Worm (Caenorhabditis elegans) whole organism, L1 larva: ENCODE measurements around the gene rps-2.

Experiments
- C34B4.2 ChIP-seq: sonication (generic microtip); optimal IDR thresholded peaks from 2 replicates; lab custom pipeline; 2017; ENCODE audit warnings: mild to moderate bottlenecking, missing genetic modification characterization, missing compliant biosample characterization
- ceh-82 ChIP-seq, 3 experiments: fragments of 150-350 bp in 1 of 3; sonication (generic microtip) in 2 of 3; optimal IDR thresholded peaks; 2 replicates each; lab custom pipeline; 2014 to 2017; ENCODE audit warnings: missing biosample characterization in 3 of 3, missing genetic modification characterization in 3 of 3
- ceh-88 ChIP-seq: fragments of 200-800 bp; sonication (Bioruptor generic); IDR thresholded peaks from 2 replicates; pipeline ENCODE4 v1.3.6; 2022; ENCODE audit warnings: missing genetic modification characterization, missing compliant biosample characterization
- elt-2 ChIP-seq: sonication (generic microtip); optimal IDR thresholded peaks from 2 replicates; lab custom pipeline; 2016; ENCODE audit warnings: missing genetic modification characterization, mild to moderate bottlenecking, inconsistent platforms, missing compliant biosample characterization, missing genetic modification reagents
- mdl-1 ChIP-seq, 2 experiments: fragments of 150-350 bp; optimal IDR thresholded peaks; 2 replicates each; lab custom pipeline; 2014 to 2017; ENCODE audit warnings: missing biosample characterization in 2 of 2, missing genetic modification characterization in 2 of 2, inconsistent platforms in 1 of 2
- nhr-47 ChIP-seq: sonication (generic microtip); optimal IDR thresholded peaks from 2 replicates; lab custom pipeline; 2016; ENCODE audit warnings: mild to moderate bottlenecking, missing genetic modification characterization, moderate library complexity, missing compliant biosample characterization
- nhr-77 ChIP-seq: fragments of 150-350 bp; optimal IDR thresholded peaks from 2 replicates; lab custom pipeline; 2014; ENCODE audit warnings: missing biosample characterization, missing genetic modification characterization
- nhr-84 ChIP-seq: sonication (generic microtip); optimal IDR thresholded peaks from 2 replicates; lab custom pipeline; 2017; ENCODE audit warnings: missing biosample characterization, missing genetic modification characterization
- ztf-11 ChIP-seq, 2 experiments: sonication (generic microtip); optimal IDR thresholded peaks; 2 replicates each; lab custom pipeline; 2016 to 2017; ENCODE audit warnings: missing genetic modification characterization in 2 of 2, missing biosample characterization in 1 of 2, missing compliant biosample characterization in 1 of 2
- ztf-4 ChIP-seq: fragments of 150-350 bp; optimal IDR thresholded peaks from 2 replicates; lab custom pipeline; 2014; ENCODE audit warnings: missing biosample characterization, missing genetic modification characterization

ce11 chrIV:7927218-7927617, 1.0 kb upstream of the rps-2 start, which contains the start of gene C49H3.12:
- TF ChIP-seq mdl-1 (tag; optimal IDR thresholded peaks at IDR 0.05; lab: Kevin White, UChicago) (no peak), nhr-77 (tag; lab: Kevin White, UChicago) (no peak), nhr-84 (tag; lab: Kevin White, UChicago) (no peak), ztf-4 (tag; lab: Kevin White, UChicago) (no peak), C34B4.2 (no peak), elt-2 (tag; lab: Kevin White, UChicago) (no peak), nhr-47 (tag; lab: Kevin White, UChicago) (no peak), ceh-88 (no peak), ceh-82 (tag; optimal IDR thresholded peaks at IDR 0.05; lab: Kevin White, UChicago) (no peak), ztf-11 (tag; optimal IDR thresholded peaks at IDR 0.05; lab: Kevin White, UChicago) (no peak)
